Worm (Caenorhabditis elegans) whole organism, L2 larva: Measurements from ENCODE around the gene cyk-7.

Experiments used
- Y55F3AM.14 ChIP-seq: fragments of 200-800 bp; sonication (Bioruptor generic); optimal IDR thresholded peaks from 2 replicates; lab custom pipeline; 2018; ENCODE audit warnings: mild to moderate bottlenecking, missing genetic modification characterization, missing compliant biosample characterization
- aly-2 ChIP-seq: fragments of 150-350 bp; optimal IDR thresholded peaks from 2 replicates; lab custom pipeline; 2014; ENCODE audit warnings: missing biosample characterization, missing genetic modification characterization
- egl-27 ChIP-seq: sonication (generic microtip); optimal IDR thresholded peaks from 3 replicates; lab custom pipeline; 2017; ENCODE audit warnings: missing biosample characterization, missing genetic modification reagents, missing genetic modification characterization
- fos-1 ChIP-seq: fragments of 150-350 bp; optimal IDR thresholded peaks from 2 replicates; lab custom pipeline; 2014; ENCODE audit warnings: missing biosample characterization, missing genetic modification characterization
- lin-39 ChIP-seq: fragments of 150-350 bp; optimal IDR thresholded peaks from 2 replicates; lab custom pipeline; 2014; ENCODE audit warnings: missing biosample characterization, missing genetic modification reagents, missing genetic modification characterization
- mdl-1 ChIP-seq, 2 experiments: fragments of 150-350 bp in 1 of 2; sonication (generic microtip) in 1 of 2; optimal IDR thresholded peaks; 2 replicates each; lab custom pipeline; 2017; ENCODE audit warnings: missing biosample characterization in 2 of 2, missing genetic modification characterization in 2 of 2
- nhr-10 ChIP-seq: sonication (generic microtip); optimal IDR thresholded peaks from 2 replicates; lab custom pipeline; 2017; ENCODE audit warnings: missing biosample characterization, missing genetic modification characterization
- peb-1 ChIP-seq: fragments of 150-350 bp; optimal IDR thresholded peaks from 2 replicates; lab custom pipeline; 2014; ENCODE audit warnings: missing biosample characterization, missing genetic modification characterization
- unc-39 ChIP-seq: fragments of 150-350 bp; optimal IDR thresholded peaks from 2 replicates; lab custom pipeline; 2014; ENCODE audit warnings: missing biosample characterization, missing genetic modification characterization
- unc-62 ChIP-seq: fragments of 150-350 bp; optimal IDR thresholded peaks from 2 replicates; lab custom pipeline; 2014; ENCODE audit warnings: missing biosample characterization, missing genetic modification reagents, missing genetic modification characterization
- zag-1 ChIP-seq: fragments of 150-350 bp; optimal IDR thresholded peaks from 2 replicates; lab custom pipeline; 2014; ENCODE audit warnings: missing biosample characterization, missing genetic modification characterization
- ztf-11 ChIP-seq: sonication (generic microtip); optimal IDR thresholded peaks from 2 replicates; lab custom pipeline; 2017; ENCODE audit warnings: missing biosample characterization, missing genetic modification characterization

ce11 chrIII:7778530-7778929 lies 16.7 kb downstream of the cyk-7 start:
- no peak for TF ChIP-seq nhr-10 (tag; lab: Kevin White, UChicago)
- TF ChIP-seq ztf-11 (tag; lab: Kevin White, UChicago): no peak
- no peak for TF ChIP-seq unc-62 (GFP tag; lab: Kevin White, UChicago)
- TF ChIP-seq peb-1 (tag; lab: Kevin White, UChicago): no peak
- TF ChIP-seq lin-39 (tag; lab: Kevin White, UChicago): no peak
- no peak for TF ChIP-seq aly-2 (tag; lab: Kevin White, UChicago)
- no peak for TF ChIP-seq fos-1 (tag; lab: Kevin White, UChicago)
- TF ChIP-seq Y55F3AM.14 (GFP tag; lab: Kevin White, UChicago): no peak
- TF ChIP-seq unc-39: no peak
- TF ChIP-seq zag-1: no peak
- TF ChIP-seq mdl-1 (tag; optimal IDR thresholded peaks at IDR 0.05; lab: Kevin White, UChicago): no peak
- no peak for TF ChIP-seq egl-27 (tag; lab: Kevin White, UChicago)
